Fruit fly (Drosophila melanogaster) whole organism, embryonic: Measurements from ENCODE around the gene CG12948.

Experiments used
- Bteb2 ChIP-seq: fragments of 200-800 bp; sonication (Bioruptor generic); optimal IDR thresholded peaks from 2 replicates; lab custom pipeline; 2016; ENCODE audit warnings: missing biosample characterization, missing genetic modification characterization
- C15 ChIP-seq: fragments of 200-800 bp; sonication (Bioruptor generic); IDR thresholded peaks from 3 replicates; pipeline ENCODE4 v1.3.6; 2022; ENCODE audit warnings: missing biosample characterization, missing genetic modification characterization
- CG10654 ChIP-seq: fragments of 200-800 bp; sonication (Bioruptor generic); optimal IDR thresholded peaks from 2 replicates; lab custom pipeline; 2016; ENCODE audit warnings: missing biosample characterization, missing genetic modification characterization
- CG11247 ChIP-seq: fragments of 200-800 bp; sonication (Bioruptor generic); IDR thresholded peaks from 2 replicates; pipeline ENCODE4 v1.3.6; 2022; ENCODE audit warnings: missing biosample characterization, missing genetic modification characterization
- CG11695 ChIP-seq: fragments of 200-800 bp; sonication (Bioruptor generic); IDR thresholded peaks from 3 replicates; pipeline ENCODE4 v1.3.6; 2022; ENCODE audit warnings: missing biosample characterization, missing genetic modification characterization
- CG12219 ChIP-seq: fragments of 200-800 bp; sonication (Bioruptor generic); optimal IDR thresholded peaks from 3 replicates; lab custom pipeline; 2018; ENCODE audit warnings: missing biosample characterization, mild to moderate bottlenecking, missing genetic modification characterization
- CG12299 ChIP-seq: fragments of 200-800 bp; sonication (Bioruptor generic); optimal IDR thresholded peaks from 2 replicates; lab custom pipeline; 2018; ENCODE audit warnings: missing biosample characterization, mild to moderate bottlenecking, missing genetic modification characterization
- CG13123 ChIP-seq: fragments of 200-800 bp; sonication (Bioruptor generic); optimal IDR thresholded peaks from 2 replicates; lab custom pipeline; 2016; ENCODE audit warnings: missing biosample characterization, missing genetic modification characterization
- CG15073 ChIP-seq: fragments of 200-800 bp; sonication (Bioruptor generic); optimal IDR thresholded peaks from 2 replicates; lab custom pipeline; 2016; ENCODE audit warnings: missing biosample characterization, missing genetic modification characterization
- CG15601 ChIP-seq: fragments of 200-800 bp; sonication (Bioruptor generic); optimal IDR thresholded peaks from 3 replicates; lab custom pipeline; 2019; ENCODE audit warnings: missing biosample characterization, mild to moderate bottlenecking, missing genetic modification characterization, moderate library complexity
- CG1647 ChIP-seq: fragments of 200-800 bp; sonication (Bioruptor generic); optimal IDR thresholded peaks from 3 replicates; lab custom pipeline; 2016; ENCODE audit warnings: missing biosample characterization, missing genetic modification characterization
- CG16815 ChIP-seq: fragments of 200-800 bp; sonication (Bioruptor generic); optimal IDR thresholded peaks from 3 replicates; lab custom pipeline; 2017; ENCODE audit warnings: missing biosample characterization, mild to moderate bottlenecking, missing genetic modification characterization
- CG17328 ChIP-seq: fragments of 200-800 bp; sonication (Bioruptor generic); IDR thresholded peaks from 2 replicates; pipeline ENCODE4 v1.3.6; 2022; ENCODE audit warnings: missing biosample characterization, missing genetic modification characterization
- CG18476 ChIP-seq: fragments of 200-800 bp; sonication (Bioruptor generic); optimal IDR thresholded peaks from 2 replicates; lab custom pipeline; 2016; ENCODE audit warnings: missing biosample characterization, mild to moderate bottlenecking, missing genetic modification characterization
- CG18764 ChIP-seq: fragments of 200-800 bp; sonication (Bioruptor generic); optimal IDR thresholded peaks from 3 replicates; lab custom pipeline; 2016; ENCODE audit warnings: missing biosample characterization, missing genetic modification characterization
- CG2202 ChIP-seq: fragments of 200-800 bp; sonication (Bioruptor generic); optimal IDR thresholded peaks from 2 replicates; lab custom pipeline; 2018; ENCODE audit warnings: missing biosample characterization, mild to moderate bottlenecking, missing genetic modification characterization
- CG30431 ChIP-seq: fragments of 200-800 bp; sonication (Bioruptor generic); optimal IDR thresholded peaks from 2 replicates; lab custom pipeline; 2017; ENCODE audit warnings: missing biosample characterization, missing genetic modification characterization
- CG31365 ChIP-seq: fragments of 200-800 bp; sonication (Bioruptor generic); optimal IDR thresholded peaks from 2 replicates; lab custom pipeline; 2018; ENCODE audit warnings: missing biosample characterization, mild to moderate bottlenecking, missing genetic modification characterization
- CG4360 ChIP-seq: fragments of 200-800 bp; sonication (Bioruptor generic); IDR thresholded peaks from 2 replicates; pipeline ENCODE4 v1.3.6; 2022; ENCODE audit warnings: missing biosample characterization, missing genetic modification characterization
- CG4617 ChIP-seq: fragments of 200-800 bp; sonication (Bioruptor generic); optimal IDR thresholded peaks from 3 replicates; lab custom pipeline; 2016; ENCODE audit warnings: missing biosample characterization, missing genetic modification characterization, borderline replicate concordance
- CG6854 ChIP-seq: fragments of 200-800 bp; sonication (Bioruptor generic); optimal IDR thresholded peaks from 3 replicates; lab custom pipeline; 2017; ENCODE audit warnings: missing biosample characterization, mild to moderate bottlenecking, missing genetic modification characterization
- CG8924 ChIP-seq: fragments of 200-800 bp; optimal IDR thresholded peaks from 3 replicates; lab custom pipeline; 2019; ENCODE audit warnings: missing biosample characterization, mild to moderate bottlenecking, missing genetic modification characterization, moderate library complexity
- HLH4C ChIP-seq: fragments of 200-800 bp; sonication (Bioruptor generic); IDR thresholded peaks from 3 replicates; pipeline ENCODE4 v1.3.6; 2022; ENCODE audit warnings: missing biosample characterization, missing genetic modification characterization; ENCODE audit not compliant: partially characterized antibody
- Nf-YA ChIP-seq: fragments of 200-800 bp; sonication (Bioruptor generic); IDR thresholded peaks from 2 replicates; pipeline ENCODE4 v1.3.6; 2022; ENCODE audit warnings: missing biosample characterization, missing genetic modification characterization
- Nf-YB ChIP-seq: fragments of 200-800 bp; sonication (Bioruptor generic); optimal IDR thresholded peaks from 3 replicates; lab custom pipeline; 2019; ENCODE audit warnings: missing biosample characterization, mild to moderate bottlenecking, missing genetic modification characterization, moderate library complexity
- Opbp ChIP-seq: fragments of 200-800 bp; sonication (Bioruptor generic); IDR thresholded peaks from 3 replicates; pipeline ENCODE4 v1.3.6; 2022; ENCODE audit warnings: missing biosample characterization, missing genetic modification characterization; ENCODE audit not compliant: partially characterized antibody
- Ravus ChIP-seq: fragments of 200-800 bp; sonication (Bioruptor generic); IDR thresholded peaks from 2 replicates; pipeline ENCODE4 v1.3.6; 2022; ENCODE audit warnings: missing biosample characterization, missing genetic modification characterization
- ap ChIP-seq: fragments of 200-800 bp; sonication (Bioruptor generic); IDR thresholded peaks from 2 replicates; pipeline ENCODE4 v1.3.6; 2022; ENCODE audit warnings: missing biosample characterization, missing genetic modification characterization
- ase ChIP-seq: fragments of 200-800 bp; sonication (Bioruptor generic); IDR thresholded peaks from 3 replicates; pipeline ENCODE4 v1.3.6; 2022; ENCODE audit warnings: missing biosample characterization, missing genetic modification characterization
- bab2 ChIP-seq: fragments of 200-800 bp; sonication (Bioruptor generic); optimal IDR thresholded peaks from 2 replicates; lab custom pipeline; 2016; ENCODE audit warnings: missing biosample characterization, missing genetic modification characterization
- bowl ChIP-seq: fragments of 200-800 bp; sonication (Bioruptor generic); IDR thresholded peaks from 2 replicates; pipeline ENCODE4 v1.3.6; 2022; ENCODE audit warnings: missing biosample characterization, missing genetic modification characterization
- cato ChIP-seq: fragments of 200-800 bp; sonication (Bioruptor generic); optimal IDR thresholded peaks from 2 replicates; lab custom pipeline; 2016; ENCODE audit warnings: missing biosample characterization, missing genetic modification characterization, borderline replicate concordance
- crol ChIP-seq: fragments of 200-800 bp; sonication (Bioruptor generic); IDR thresholded peaks from 2 replicates; pipeline ENCODE4 v1.3.6; 2022; ENCODE audit warnings: missing biosample characterization, missing genetic modification characterization
- dan ChIP-seq: fragments of 200-800 bp; sonication (Bioruptor generic); IDR thresholded peaks from 2 replicates; pipeline ENCODE4 v1.3.6; 2022; ENCODE audit warnings: missing biosample characterization, missing genetic modification characterization
- dpn ChIP-seq, 2 experiments: fragments of 200-800 bp; sonication (Bioruptor generic); optimal IDR thresholded peaks; 3 replicates each; lab custom pipeline; 2016; ENCODE audit warnings: missing biosample characterization in 2 of 2, missing genetic modification characterization in 2 of 2
- emc ChIP-seq: fragments of 200-800 bp; sonication (Bioruptor generic); optimal IDR thresholded peaks from 2 replicates; lab custom pipeline; 2016; ENCODE audit warnings: missing biosample characterization, missing genetic modification characterization
- fd3F ChIP-seq: fragments of 200-800 bp; sonication (Bioruptor generic); optimal IDR thresholded peaks from 2 replicates; lab custom pipeline; 2018; ENCODE audit warnings: missing biosample characterization, mild to moderate bottlenecking, missing genetic modification characterization, moderate library complexity
- gfzf ChIP-seq: fragments of 200-800 bp; sonication (Bioruptor generic); optimal IDR thresholded peaks from 2 replicates; lab custom pipeline; 2016; ENCODE audit warnings: missing biosample characterization, mild to moderate bottlenecking, missing genetic modification characterization, moderate library complexity
- hth ChIP-seq: fragments of >200 bp; optimal IDR thresholded peaks from 2 replicates; lab custom pipeline; 2017; ENCODE audit warnings: inconsistent platforms
- jigr1 ChIP-seq: fragments of 200-800 bp; sonication (Bioruptor generic); IDR thresholded peaks from 3 replicates; pipeline ENCODE4 v1.3.6; 2022; ENCODE audit warnings: missing biosample characterization, missing genetic modification characterization
- mld ChIP-seq: fragments of 200-800 bp; sonication (Bioruptor generic); IDR thresholded peaks from 3 replicates; pipeline ENCODE4 v1.3.6; 2022; ENCODE audit warnings: missing biosample characterization, missing genetic modification characterization; ENCODE audit not compliant: partially characterized antibody
- org-1 ChIP-seq: fragments of 200-800 bp; sonication (Bioruptor generic); optimal IDR thresholded peaks from 2 replicates; lab custom pipeline; 2017; ENCODE audit warnings: missing biosample characterization, missing genetic modification characterization
- phol ChIP-seq: fragments of 200-800 bp; sonication (Bioruptor generic); optimal IDR thresholded peaks from 3 replicates; lab custom pipeline; 2018; ENCODE audit warnings: missing biosample characterization, mild to moderate bottlenecking, missing genetic modification characterization, moderate library complexity
- repo ChIP-seq: fragments of 200-800 bp; sonication (Bioruptor generic); optimal IDR thresholded peaks from 2 replicates; lab custom pipeline; 2016; ENCODE audit warnings: missing biosample characterization, missing genetic modification characterization
- sc ChIP-seq, 3 experiments: fragments of >200 bp in 2 of 3; fragments of 200-800 bp in 1 of 3; sonication (Bioruptor generic) in 1 of 3; optimal IDR thresholded peaks; 2 replicates in 2 of 3; 3 replicates in 1 of 3; lab custom pipeline; 2017; ENCODE audit warnings: mild to moderate bottlenecking in 1 of 3, missing biosample characterization in 1 of 3, missing genetic modification characterization in 1 of 3, missing genetic modification reagents in 1 of 3
- schlank ChIP-seq: fragments of 200-800 bp; sonication (Bioruptor generic); optimal IDR thresholded peaks from 2 replicates; lab custom pipeline; 2018; ENCODE audit warnings: missing biosample characterization, mild to moderate bottlenecking, missing genetic modification characterization
- seq ChIP-seq: fragments of 200-800 bp; sonication (Bioruptor generic); IDR thresholded peaks from 2 replicates; pipeline ENCODE4 v1.3.6; 2022; ENCODE audit warnings: missing biosample characterization, missing genetic modification characterization
- vfl ChIP-seq: fragments of 200-800 bp; sonication (Bioruptor generic); optimal IDR thresholded peaks from 2 replicates; lab custom pipeline; 2016; ENCODE audit warnings: missing biosample characterization, missing genetic modification characterization
- z ChIP-seq: fragments of 200-800 bp; sonication (Bioruptor generic); IDR thresholded peaks from 3 replicates; pipeline ENCODE4 v1.3.6; 2022; ENCODE audit warnings: missing biosample characterization, missing genetic modification characterization
- zfh1 ChIP-seq: fragments of 200-800 bp; sonication (Bioruptor generic); IDR thresholded peaks from 3 replicates; pipeline ENCODE4 v1.3.6; 2022; ENCODE audit warnings: missing biosample characterization, missing genetic modification characterization

The CG12948 gene

dm6 chr3R:9759360-9760191 is 12.0 kb upstream of the CG12948 start, which contains the start of gene Mpi (continued):
- TF ChIP-seq gfzf (GFP tag; lab: Kevin White, UChicago): peak; percentile 39
- TF ChIP-seq CG13123 (GFP tag; lab: Kevin White, UChicago): no peak
- no peak for TF ChIP-seq CG4360 (GFP tag; lab: Robert Waterston, UW)
- TF ChIP-seq fd3F: peak; percentile 2
- TF ChIP-seq CG16815 (GFP tag; lab: Kevin White, UChicago): no peak
- TF ChIP-seq CG18476 (GFP tag; lab: Kevin White, UChicago): no peak
- no peak for TF ChIP-seq cato (GFP tag; lab: Kevin White, UChicago)
- TF ChIP-seq seq (GFP tag; lab: Robert Waterston, UW): no peak; the same call in 1 of the 2 replicates
- no peak; the same call in 1 of the 3 replicates for TF ChIP-seq HLH4C (GFP tag; lab: Robert Waterston, UW)
- no peak for TF ChIP-seq Nf-YB (GFP tag; lab: Kevin White, UChicago)
- TF ChIP-seq vfl (GFP tag; lab: Kevin White, UChicago): no peak
- peak; percentile 51 for TF ChIP-seq phol
- TF ChIP-seq CG11695 (GFP tag; lab: Robert Waterston, UW): no peak
- TF ChIP-seq dpn (GFP tag; optimal IDR thresholded peaks at IDR 0.05; lab: Kevin White, UChicago): peak in 1 of 2 experiments; percentile 25
- 0 out of 2 replicates have a peak, but pooled peaks have one; percentile 12 for TF ChIP-seq CG17328 (GFP tag; lab: Robert Waterston, UW)
- TF ChIP-seq CG31365 (tag; lab: Kevin White, UChicago): no peak
- TF ChIP-seq zfh1 (GFP tag; lab: Robert Waterston, UW): peak; percentile 43; the same call in 1 of the 3 replicates
- no peak for TF ChIP-seq bab2 (GFP tag; lab: Kevin White, UChicago)
- no peak for TF ChIP-seq dan (GFP tag; lab: Robert Waterston, UW)
- no peak for TF ChIP-seq jigr1 (GFP tag; lab: Robert Waterston, UW)
- TF ChIP-seq emc (GFP tag; lab: Kevin White, UChicago): no peak
- TF ChIP-seq Opbp (GFP tag; lab: Robert Waterston, UW): no peak
- TF ChIP-seq bowl: no peak
- TF ChIP-seq CG6854 (GFP tag; lab: Kevin White, UChicago): peak; percentile 8
- TF ChIP-seq CG1647 (GFP tag; lab: Kevin White, UChicago): no peak
- no peak for TF ChIP-seq schlank (tag; lab: Kevin White, UChicago)
- no peak for TF ChIP-seq Bteb2 (GFP tag; lab: Kevin White, UChicago)
- peak; percentile 36 for TF ChIP-seq CG12299 (tag; lab: Kevin White, UChicago)
- no peak for TF ChIP-seq CG2202 (tag; lab: Kevin White, UChicago)
- TF ChIP-seq CG18764 (GFP tag; lab: Kevin White, UChicago): no peak
- TF ChIP-seq Ravus (GFP tag; lab: Robert Waterston, UW): no peak
- no peak for TF ChIP-seq repo (GFP tag; lab: Kevin White, UChicago)
- TF ChIP-seq mld: no peak
- 0 out of 2 replicates have a peak, but pooled peaks have one; percentile 17 for TF ChIP-seq CG11247 (GFP tag; lab: Robert Waterston, UW)
- no peak for TF ChIP-seq crol (GFP tag; lab: Robert Waterston, UW)
- TF ChIP-seq ase (GFP tag; lab: Robert Waterston, UW): no peak
- TF ChIP-seq CG15601 (tag; lab: Kevin White, UChicago): no peak
- no peak for TF ChIP-seq CG30431
- TF ChIP-seq CG12219 (GFP tag; lab: Kevin White, UChicago): peak; percentile 11
- no peak for TF ChIP-seq Nf-YA (GFP tag; lab: Robert Waterston, UW)
- no peak for TF ChIP-seq sc (optimal IDR thresholded peaks at IDR 0.05; lab: Kevin White, UChicago)
- no peak for TF ChIP-seq sc (GFP tag; optimal IDR thresholded peaks at IDR 0.05; lab: Kevin White, UChicago)
- TF ChIP-seq ap (GFP tag; lab: Robert Waterston, UW): no peak
- TF ChIP-seq org-1 (GFP tag; lab: Kevin White, UChicago): no peak
- no peak for TF ChIP-seq CG10654 (GFP tag; lab: Kevin White, UChicago)
- TF ChIP-seq C15: no peak
- peak; percentile 63 for TF ChIP-seq CG4617 (GFP tag; lab: Kevin White, UChicago)
- TF ChIP-seq z (GFP tag; lab: Robert Waterston, UW): no peak
- TF ChIP-seq hth (lab: Kevin White, UChicago): no peak
- no peak for TF ChIP-seq CG15073 (GFP tag; lab: Kevin White, UChicago)
- no peak for TF ChIP-seq CG8924 (tag; lab: Kevin White, UChicago)
